Worm (Caenorhabditis elegans) whole organism, mixed stage, embryonic: ENCODE results near the gene Y57G11B.8.

ENCODE experiments used
- mep-1 ChIP-seq: fragments of 150-350 bp; optimal IDR thresholded peaks from 2 replicates; lab custom pipeline; 2017; ENCODE audit warnings: missing biosample characterization, missing genetic modification reagents, missing genetic modification characterization, inconsistent platforms
- nhr-12 ChIP-seq: fragments of 150-350 bp; optimal IDR thresholded peaks from 2 replicates; lab custom pipeline; 2014; ENCODE audit warnings: missing biosample characterization, missing genetic modification characterization
- nhr-2 ChIP-seq: fragments of 150-350 bp; optimal IDR thresholded peaks from 2 replicates; lab custom pipeline; 2014; ENCODE audit warnings: missing biosample characterization, missing genetic modification characterization
- nhr-28 ChIP-seq: fragments of 150-350 bp; optimal IDR thresholded peaks from 2 replicates; lab custom pipeline; 2014; ENCODE audit warnings: missing biosample characterization, missing genetic modification characterization

- TF ChIP-seq nhr-28 (tag; lab: Kevin White, UChicago): no peak
- TF ChIP-seq nhr-12 (tag; lab: Kevin White, UChicago): no peak
- TF ChIP-seq nhr-2 (tag; lab: Kevin White, UChicago): no peak
- no peak for TF ChIP-seq mep-1 (tag; lab: Kevin White, UChicago)
These were observed 16.8 kb downstream of the Y57G11B.8 start for ce11 chrIV:14561677-14562076.
